Worm (Caenorhabditis elegans) whole organism, young adult: ENCODE measurements around the gene scl-8.

Experiments used
- B0336.3 ChIP-seq: fragments of 200-800 bp; sonication (Bioruptor generic); IDR thresholded peaks from 2 replicates; pipeline ENCODE4 v1.3.6; 2022; ENCODE audit warnings: missing genetic modification characterization, missing compliant biosample characterization
- C17E4.6 ChIP-seq: fragments of 200-800 bp; sonication (Bioruptor generic); IDR thresholded peaks from 2 replicates; pipeline ENCODE4 v1.3.6; 2022; ENCODE audit warnings: missing genetic modification reagents, missing genetic modification characterization, missing compliant biosample characterization
- F22D6.2 ChIP-seq: sonication (generic microtip); optimal IDR thresholded peaks from 2 replicates; lab custom pipeline; 2016; ENCODE audit warnings: mild to moderate bottlenecking, missing genetic modification characterization, missing compliant biosample characterization
- T07F8.4 ChIP-seq: sonication (generic microtip); optimal IDR thresholded peaks from 2 replicates; lab custom pipeline; 2016; ENCODE audit warnings: mild to moderate bottlenecking, missing genetic modification characterization, moderate library complexity, missing compliant biosample characterization
- Y56A3A.18 ChIP-seq: fragments of 200-800 bp; sonication (Bioruptor generic); IDR thresholded peaks from 2 replicates; pipeline ENCODE4 v1.3.6; 2022; ENCODE audit warnings: missing genetic modification reagents, missing genetic modification characterization, missing compliant biosample characterization
- ama-1 ChIP-seq, 3 experiments: fragments of 150-350 bp in 1 of 3; sonication (generic microtip) in 2 of 3; optimal IDR thresholded peaks; 2 replicates each; lab custom pipeline; 2014 to 2018; ENCODE audit warnings: missing biosample characterization in 2 of 3, missing genetic modification characterization in 2 of 3, missing genetic modification reagents in 2 of 3
- atf-7 ChIP-seq: sonication (generic microtip); optimal IDR thresholded peaks from 2 replicates; lab custom pipeline; 2017; ENCODE audit warnings: mild to moderate bottlenecking, missing genetic modification characterization, missing compliant biosample characterization
- attf-5 ChIP-seq: fragments of 200-800 bp; sonication (Bioruptor generic); optimal IDR thresholded peaks from 2 replicates; lab custom pipeline; 2018; ENCODE audit warnings: mild to moderate bottlenecking, missing genetic modification characterization, missing compliant biosample characterization
- cebp-1 ChIP-seq, 2 experiments: fragments of 200-800 bp in 1 of 2; sonication (Bioruptor generic) in 1 of 2; sonication (generic microtip) in 1 of 2; IDR thresholded peaks in 1 of 2; optimal IDR thresholded peaks in 1 of 2; 2 replicates each; pipeline versions ENCODE4 v1.3.6 to Lab custom; 2017 to 2022; ENCODE audit warnings: missing compliant biosample characterization in 2 of 2, missing genetic modification characterization in 2 of 2, mild to moderate bottlenecking in 1 of 2, missing genetic modification reagents in 1 of 2, moderate library complexity in 1 of 2
- ceh-27 ChIP-seq: fragments of 200-800 bp; sonication (Bioruptor generic); optimal IDR thresholded peaks from 2 replicates; lab custom pipeline; 2018; ENCODE audit warnings: mild to moderate bottlenecking, missing genetic modification characterization, moderate library complexity, missing compliant biosample characterization
- ceh-40 ChIP-seq: fragments of 200-800 bp; sonication (Bioruptor generic); IDR thresholded peaks from 2 replicates; pipeline ENCODE4 v1.3.6; 2022; ENCODE audit warnings: missing genetic modification characterization, missing compliant biosample characterization
- chd-7 ChIP-seq: sonication (generic microtip); optimal IDR thresholded peaks from 2 replicates; lab custom pipeline; 2016; ENCODE audit warnings: mild to moderate bottlenecking, missing genetic modification characterization, moderate library complexity, missing compliant biosample characterization
- die-1 ChIP-seq: sonication (generic microtip); optimal IDR thresholded peaks from 2 replicates; lab custom pipeline; 2016; ENCODE audit warnings: missing genotype, mild to moderate bottlenecking, missing genetic modification characterization, missing compliant biosample characterization
- dox-1 ChIP-seq: fragments of 200-800 bp; sonication (Bioruptor generic); IDR thresholded peaks from 2 replicates; pipeline ENCODE4 v1.3.6; 2022; ENCODE audit warnings: missing genetic modification reagents, missing genetic modification characterization, missing compliant biosample characterization
- egl-44 ChIP-seq: fragments of 200-800 bp; sonication (Bioruptor generic); IDR thresholded peaks from 2 replicates; pipeline ENCODE4 v1.3.6; 2022; ENCODE audit warnings: missing genetic modification reagents, missing genetic modification characterization, missing compliant biosample characterization
- egrh-3 ChIP-seq: fragments of 200-800 bp; sonication (Bioruptor generic); IDR thresholded peaks from 2 replicates; pipeline ENCODE4 v1.3.6; 2022; ENCODE audit warnings: missing genetic modification reagents, missing genetic modification characterization, missing compliant biosample characterization
- ets-4 ChIP-seq: fragments of 200-800 bp; sonication (Bioruptor generic); optimal IDR thresholded peaks from 2 replicates; lab custom pipeline; 2018; ENCODE audit warnings: mild to moderate bottlenecking, missing genetic modification characterization, missing compliant biosample characterization
- hmg-20 ChIP-seq: fragments of 200-800 bp; sonication (Bioruptor generic); IDR thresholded peaks from 2 replicates; pipeline ENCODE4 v1.3.6; 2022; ENCODE audit warnings: missing genetic modification reagents, missing genetic modification characterization, missing compliant biosample characterization
- hsf-1 ChIP-seq: fragments of 200-800 bp; sonication (Bioruptor generic); IDR thresholded peaks from 2 replicates; pipeline ENCODE4 v1.3.6; 2022; ENCODE audit warnings: missing genetic modification reagents, missing genetic modification characterization, missing compliant biosample characterization
- let-526 ChIP-seq: fragments of 200-800 bp; sonication (Bioruptor generic); IDR thresholded peaks from 2 replicates; pipeline ENCODE4 v1.3.6; 2022; ENCODE audit warnings: missing genetic modification reagents, missing genetic modification characterization, missing compliant biosample characterization
- let-607 ChIP-seq, 2 experiments: fragments of 200-800 bp in 1 of 2; sonication (Bioruptor generic) in 1 of 2; sonication (generic microtip) in 1 of 2; optimal IDR thresholded peaks; 2 replicates each; lab custom pipeline; 2016 to 2018; ENCODE audit warnings: mild to moderate bottlenecking in 2 of 2, missing compliant biosample characterization in 2 of 2, missing genetic modification characterization in 2 of 2, moderate library complexity in 2 of 2, missing genotype in 1 of 2
- lsy-27 ChIP-seq: sonication (generic microtip); optimal IDR thresholded peaks from 2 replicates; lab custom pipeline; 2017; ENCODE audit warnings: missing genetic modification characterization, mild to moderate bottlenecking, missing compliant biosample characterization, antibody characterized with exemption, missing genotype, borderline replicate concordance; ENCODE audit not compliant: insufficient read depth
- madf-10 ChIP-seq: sonication (generic microtip); optimal IDR thresholded peaks from 2 replicates; lab custom pipeline; 2016; ENCODE audit warnings: mild to moderate bottlenecking, missing genetic modification characterization, missing compliant biosample characterization
- nfyb-1 ChIP-seq: fragments of 200-800 bp; sonication (Bioruptor generic); IDR thresholded peaks from 2 replicates; pipeline ENCODE4 v1.3.6; 2022; ENCODE audit warnings: missing genetic modification reagents, missing genetic modification characterization, missing compliant biosample characterization
- nhr-120 ChIP-seq: fragments of 200-800 bp; sonication (Bioruptor generic); IDR thresholded peaks from 2 replicates; pipeline ENCODE4 v1.3.6; 2022; ENCODE audit warnings: missing genetic modification characterization, missing compliant biosample characterization
- nhr-80 ChIP-seq: sonication (generic microtip); optimal IDR thresholded peaks from 2 replicates; lab custom pipeline; 2016; ENCODE audit warnings: missing genetic modification characterization, missing compliant biosample characterization
- nhr-90 ChIP-seq: sonication (generic microtip); optimal IDR thresholded peaks from 2 replicates; lab custom pipeline; 2016; ENCODE audit warnings: missing genotype, mild to moderate bottlenecking, missing genetic modification characterization, missing compliant biosample characterization
- rpc-1 ChIP-seq, 2 experiments: fragments of 150-350 bp in 1 of 2; sonication (generic microtip) in 1 of 2; optimal IDR thresholded peaks; 2 replicates each; lab custom pipeline; 2014 to 2018; ENCODE audit warnings: missing biosample characterization in 1 of 2, missing genetic modification characterization in 1 of 2, missing genetic modification reagents in 1 of 2, missing genotype in 1 of 2
- tbp1 ChIP-seq: fragments of 200-800 bp; sonication (Bioruptor generic); optimal IDR thresholded peaks from 2 replicates; lab custom pipeline; 2018; ENCODE audit warnings: mild to moderate bottlenecking, missing genetic modification characterization, missing compliant biosample characterization
- tlf-1 ChIP-seq: fragments of 200-800 bp; sonication (Bioruptor generic); optimal IDR thresholded peaks from 2 replicates; lab custom pipeline; 2018; ENCODE audit warnings: mild to moderate bottlenecking, missing genetic modification characterization, missing compliant biosample characterization
- zfh-2 ChIP-seq: fragments of 200-800 bp; sonication (Bioruptor generic); conservative IDR thresholded peaks from 2 replicates; pipeline ENCODE4 v1.3.6; 2022; ENCODE audit warnings: missing genetic modification reagents, missing genetic modification characterization, missing compliant biosample characterization
- ztf-22 ChIP-seq: fragments of 200-800 bp; sonication (Bioruptor generic); optimal IDR thresholded peaks from 2 replicates; lab custom pipeline; 2018; ENCODE audit warnings: mild to moderate bottlenecking, missing genetic modification characterization, moderate library complexity, missing compliant biosample characterization

The scl-8 gene

DNA sequence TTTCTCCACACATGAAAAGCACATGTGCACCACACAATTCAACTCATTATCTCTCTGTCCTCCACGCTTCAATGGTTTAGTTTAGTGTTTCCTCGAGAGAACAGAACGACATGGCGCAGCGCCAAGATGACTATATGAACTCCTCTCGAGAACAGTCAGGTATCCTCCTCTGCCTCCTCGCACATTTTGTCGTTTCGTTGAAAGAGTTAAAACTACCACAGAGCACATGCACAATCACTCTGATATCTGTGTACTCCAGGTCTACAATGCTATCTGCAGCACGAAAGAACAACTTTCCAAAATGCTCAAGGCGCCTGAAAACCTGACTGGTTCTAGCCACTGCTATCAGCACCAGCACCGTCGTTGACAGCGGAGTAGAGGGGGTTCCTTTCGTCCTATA is 44.8 kb upstream of the scl-8 start:
- 0 out of 2 replicates have a peak, but pooled peaks have one; percentile 5 for TF ChIP-seq egrh-3
- 0 out of 2 replicates have a peak, but pooled peaks have one; percentile 38 for TF ChIP-seq let-526 (GFP tag; lab: Robert Waterston, UW)
- TF ChIP-seq cebp-1 (GFP tag; IDR thresholded peaks at IDR 0.05; lab: Robert Waterston, UW), result no peak
- TF ChIP-seq cebp-1 (tag; optimal IDR thresholded peaks at IDR 0.05; lab: Kevin White, UChicago), result peak; percentile 9
- peak; percentile 64 for TF ChIP-seq chd-7 (tag; lab: Kevin White, UChicago)
- TF ChIP-seq T07F8.4 (tag; lab: Kevin White, UChicago), result no peak
- no peak for TF ChIP-seq C17E4.6 (GFP tag; lab: Robert Waterston, UW)
- TF ChIP-seq nhr-120 (GFP tag; lab: Robert Waterston, UW), result no peak
- TF ChIP-seq tlf-1 (GFP tag; lab: Kevin White, UChicago), result peak; percentile 18
- peak; percentile 98 for TF ChIP-seq nhr-80
- peak; percentile 70 for TF ChIP-seq nfyb-1
- no peak for TF ChIP-seq die-1 (tag; lab: Kevin White, UChicago)
- TF ChIP-seq zfh-2 (GFP tag; lab: Robert Waterston, UW), result peak; percentile 36; the same call in 1 of the 2 replicates
- TF ChIP-seq ets-4, result peak; percentile 70
- TF ChIP-seq hsf-1, result 0 out of 2 replicates have a peak, but pooled peaks have one; percentile 10
- peak; percentile 51; the same call in 1 of the 2 replicates for TF ChIP-seq B0336.3 (GFP tag; lab: Robert Waterston, UW)
- TF ChIP-seq tbp1 (GFP tag; lab: Kevin White, UChicago), result peak; percentile 23
- peak; percentile 34 for TF ChIP-seq ztf-22 (GFP tag; lab: Kevin White, UChicago)
- peak; percentile 49 for TF ChIP-seq nhr-90 (tag; lab: Kevin White, UChicago)
- TF ChIP-seq let-607 (tag; optimal IDR thresholded peaks at IDR 0.05; lab: Kevin White, UChicago), result peak; percentile 34 to 46
- TF ChIP-seq atf-7, result peak; percentile 63
- no peak for TF ChIP-seq F22D6.2 (tag; lab: Kevin White, UChicago)
- TF ChIP-seq ceh-27 (GFP tag; lab: Kevin White, UChicago), result no peak
- TF ChIP-seq dox-1, result peak; percentile 61; the same call in 1 of the 2 replicates
- peak; percentile 3 for TF ChIP-seq madf-10 (tag; lab: Kevin White, UChicago)
- TF ChIP-seq attf-5 (GFP tag; lab: Kevin White, UChicago), result peak; percentile 48
- TF ChIP-seq Y56A3A.18 (GFP tag; lab: Robert Waterston, UW), result peak; percentile 73; the same call in 1 of the 2 replicates

DNA sequence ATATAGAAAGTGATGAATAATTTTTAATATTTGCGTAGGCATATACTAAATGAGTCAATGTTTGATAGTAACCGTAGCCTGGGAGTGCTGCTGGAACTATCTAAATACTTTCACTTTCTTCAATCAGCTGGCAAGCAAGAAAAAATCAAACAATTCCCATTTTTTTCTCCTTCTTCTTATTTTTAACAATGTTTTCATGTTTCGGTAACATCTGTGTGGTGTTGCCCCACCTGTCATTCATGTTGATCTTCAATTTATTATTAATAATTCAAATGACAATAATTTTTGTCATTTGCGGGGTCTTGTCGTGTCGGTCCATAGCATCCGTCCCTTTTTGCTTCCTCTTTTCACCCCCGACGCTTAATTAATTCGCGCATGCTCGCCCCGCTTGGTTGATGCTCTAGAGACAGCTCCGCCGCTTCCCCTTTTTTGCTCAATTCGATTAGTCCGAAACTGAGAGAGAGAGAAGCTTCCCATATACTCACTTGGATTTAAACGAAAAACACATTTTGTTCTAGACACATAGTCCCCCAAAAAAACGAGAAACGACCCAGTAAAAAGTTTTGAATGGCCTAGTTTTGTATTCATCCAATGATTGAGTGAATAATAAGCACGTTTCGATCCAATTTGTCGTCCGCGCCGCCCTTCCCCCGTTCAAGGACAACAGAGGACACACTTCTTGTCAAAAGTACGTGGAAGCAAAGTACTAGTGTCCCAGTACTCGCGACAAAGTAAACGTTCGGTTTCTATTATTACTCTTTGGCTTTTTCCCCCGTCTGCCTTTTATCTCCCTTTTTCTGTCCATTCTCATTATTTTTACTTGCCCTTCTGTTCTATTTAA is 43.5 kb upstream of the scl-8 start:
- TF ChIP-seq ama-1 (optimal IDR thresholded peaks at IDR 0.05; lab: Kevin White, UChicago) (no peak), ama-1 (GFP tag; optimal IDR thresholded peaks at IDR 0.05; lab: Kevin White, UChicago) (no peak), hmg-20 (GFP tag; lab: Robert Waterston, UW) (no peak), lsy-27 (tag; lab: Kevin White, UChicago) (no peak), rpc-1 (optimal IDR thresholded peaks at IDR 0.05; lab: Kevin White, UChicago) (no peak), rpc-1 (tag; optimal IDR thresholded peaks at IDR 0.05; lab: Kevin White, UChicago) (no peak), ceh-40 (GFP tag; lab: Robert Waterston, UW) (no peak), zfh-2 (GFP tag; lab: Robert Waterston, UW) (0 out of 2 replicates have a peak, but pooled peaks have one; percentile 44), egl-44 (GFP tag; lab: Robert Waterston, UW) (0 out of 2 replicates have a peak, but pooled peaks have one; percentile 25)
